Fruit fly (Drosophila melanogaster): ENCODE results near the gene CG4582.
A peak's percentile ranks its signal among the peaks of the same experiment; 100 is the strongest.

Gene CG4582

dm6 chr3R:25631079-25631478, 48.1 kb upstream of the CG4582 start (continued):
- TF ChIP-seq CG2678 (tag; optimal IDR thresholded peaks at IDR 0.05) = peak; percentile 78
- peak; percentile 34 for TF ChIP-seq Bteb2 (GFP tag; optimal IDR thresholded peaks at IDR 0.05)
- no peak for TF ChIP-seq corto (GFP tag; optimal IDR thresholded peaks at IDR 0.05)
- peak; percentile 45 for TF ChIP-seq CG10654 (GFP tag; optimal IDR thresholded peaks at IDR 0.05)
- no peak for TF ChIP-seq CG12942 (GFP tag; optimal IDR thresholded peaks at IDR 0.05)
- TF ChIP-seq Awh (GFP tag; IDR thresholded peaks at IDR 0.05) = peak; percentile 75
- TF ChIP-seq ap (GFP tag; IDR thresholded peaks at IDR 0.05) = peak; percentile 29; the same call in 1 of the 2 replicates
- TF ChIP-seq jigr1 (GFP tag; IDR thresholded peaks at IDR 0.05) = peak; percentile 76; the same call in 2 of the 3 replicates
- TF ChIP-seq bcd (GFP tag; optimal IDR thresholded peaks at IDR 0.05) = peak; percentile 72
- no peak for TF ChIP-seq Sry-β (GFP tag; optimal IDR thresholded peaks at IDR 0.05)
- peak; percentile 73 for TF ChIP-seq HLH3B (GFP tag; IDR thresholded peaks at IDR 0.05)
- TF ChIP-seq odd (GFP tag; optimal IDR thresholded peaks at IDR 0.05) = no peak
- TF ChIP-seq cg (GFP tag; optimal IDR thresholded peaks at IDR 0.05) = no peak
- peak; percentile 65 for TF ChIP-seq pum (GFP tag; optimal IDR thresholded peaks at IDR 0.05)
- TF ChIP-seq gem (tag; optimal IDR thresholded peaks at IDR 0.05) = peak; percentile 79
- TF ChIP-seq Max (GFP tag; optimal IDR thresholded peaks at IDR 0.05) = peak; percentile 17
- TF ChIP-seq trh (GFP tag; optimal IDR thresholded peaks at IDR 0.05) = no peak
- TF ChIP-seq Mrtf (GFP tag; IDR thresholded peaks at IDR 0.05) = peak; percentile 56; the same call in 1 of the 3 replicates
- no peak for TF ChIP-seq CG8290 (GFP tag; optimal IDR thresholded peaks at IDR 0.05)
- peak in 1 of 2 experiments; percentile 14 for TF ChIP-seq CG8290 (tag; optimal IDR thresholded peaks at IDR 0.05)
- no peak for TF ChIP-seq sc (optimal IDR thresholded peaks at IDR 0.05)
- peak; percentile 63 for TF ChIP-seq sc (GFP tag; optimal IDR thresholded peaks at IDR 0.05)
- TF ChIP-seq toy (GFP tag; IDR thresholded peaks at IDR 0.05) = no peak
- TF ChIP-seq CG8359 (GFP tag; optimal IDR thresholded peaks at IDR 0.05; ENCODE audit: borderline replicate concordance) = peak; percentile 28
- TF ChIP-seq Rx (GFP tag; IDR thresholded peaks at IDR 0.05) = peak; percentile 56
- 0 out of 3 replicates have a peak, but pooled peaks have one; percentile 42 for TF ChIP-seq CG11093 (GFP tag; IDR thresholded peaks at IDR 0.05)
- peak; percentile 66 for TF ChIP-seq CG2889 (GFP tag; IDR thresholded peaks at IDR 0.05)
- peak; percentile 76 for TF ChIP-seq CG6689 (GFP tag; IDR thresholded peaks at IDR 0.05)
- TF ChIP-seq Spps (tag; optimal IDR thresholded peaks at IDR 0.05) = no peak
- TF ChIP-seq CG7745 (tag; optimal IDR thresholded peaks at IDR 0.05) = no peak
- TF ChIP-seq CG11560 (tag; IDR thresholded peaks at IDR 0.05) = 0 out of 3 replicates have a peak, but pooled peaks have one; percentile 44
- peak; percentile 29 for TF ChIP-seq sug (tag; optimal IDR thresholded peaks at IDR 0.05)
- TF ChIP-seq CG12236 (GFP tag; optimal IDR thresholded peaks at IDR 0.05) = no peak
- TF ChIP-seq CG6272 (GFP tag; IDR thresholded peaks at IDR 0.05) = peak; percentile 76
- no peak for TF ChIP-seq knrl (GFP tag; IDR thresholded peaks at IDR 0.05; ENCODE audit: partially characterized antibody)
- peak; percentile 66 for TF ChIP-seq cwo (GFP tag; optimal IDR thresholded peaks at IDR 0.05)
- TF ChIP-seq ken (GFP tag; IDR thresholded peaks at IDR 0.05) = peak; percentile 75; the same call in 2 of the 3 replicates
- TF ChIP-seq fd64A (GFP tag; optimal IDR thresholded peaks at IDR 0.05) = peak; percentile 13
- TF ChIP-seq CG7556 (GFP tag; optimal IDR thresholded peaks at IDR 0.05) = peak; percentile 74
- TF ChIP-seq Hr78 (GFP tag; optimal IDR thresholded peaks at IDR 0.05) = no peak
- peak; percentile 6 for TF ChIP-seq pb (GFP tag; optimal IDR thresholded peaks at IDR 0.05)
- peak; percentile 48 for TF ChIP-seq run (tag; optimal IDR thresholded peaks at IDR 0.05)
- TF ChIP-seq Opbp (GFP tag; IDR thresholded peaks at IDR 0.05; ENCODE audit: partially characterized antibody) = no peak
- TF ChIP-seq aop (GFP tag; IDR thresholded peaks at IDR 0.05) = no peak
- peak; percentile 91 for TF ChIP-seq pros (GFP tag; optimal IDR thresholded peaks at IDR 0.05)
- peak; percentile 46 for TF ChIP-seq Side (GFP tag; optimal IDR thresholded peaks at IDR 0.05)
- no peak for TF ChIP-seq D19B (GFP tag; optimal IDR thresholded peaks at IDR 0.05)
- no peak for TF ChIP-seq nerfin-2 (GFP tag; IDR thresholded peaks at IDR 0.05; ENCODE audit: partially characterized antibody)
- peak; percentile 55; the same call in 1 of the 2 replicates for TF ChIP-seq CG5953 (GFP tag; IDR thresholded peaks at IDR 0.05)
- TF ChIP-seq BtbVII (GFP tag; optimal IDR thresholded peaks at IDR 0.05) = peak; percentile 51
- TF ChIP-seq CG6683 (GFP tag; optimal IDR thresholded peaks at IDR 0.05) = no peak
